Worm (Caenorhabditis elegans): ENCODE results near the gene par-5.
A peak's percentile ranks its signal among the peaks of the same experiment; 100 is the strongest.

par-5 gene

ce11 chrIV:11854777-11855176 lies 33.1 kb upstream of the par-5 start, which contains the start of gene tag-30 (continued):
- no peak for TF ChIP-seq lin-29 (GFP tag; IDR thresholded peaks at IDR 0.05)
- peak; percentile 15; the same call in 1 of the 2 replicates for TF ChIP-seq pha-4 (GFP tag; IDR thresholded peaks at IDR 0.05)
- TF ChIP-seq pha-4 (tag; optimal IDR thresholded peaks at IDR 0.05) = peak; percentile 91
- peak; percentile 88 for TF ChIP-seq hlh-30 (tag; optimal IDR thresholded peaks at IDR 0.05; ENCODE audit: insufficient read depth)
- no peak for TF ChIP-seq unc-130 (GFP tag; optimal IDR thresholded peaks at IDR 0.05)
- peak; percentile 75 for TF ChIP-seq dve-1 (tag; optimal IDR thresholded peaks at IDR 0.05; ENCODE audit: insufficient read depth)
- no peak for TF ChIP-seq nhr-25 (tag; optimal IDR thresholded peaks at IDR 0.05; ENCODE audit: borderline replicate concordance, insufficient read depth)
- TF ChIP-seq attf-4 (tag; optimal IDR thresholded peaks at IDR 0.05) = no peak
- TF ChIP-seq ZK546.5 (tag; optimal IDR thresholded peaks at IDR 0.05) = no peak
- 0 out of 2 replicates have a peak, but pooled peaks have one; percentile 43 for TF ChIP-seq hmg-1.1 (GFP tag; IDR thresholded peaks at IDR 0.05)
- TF ChIP-seq mxl-3 (GFP tag; optimal IDR thresholded peaks at IDR 0.05) = no peak
- TF ChIP-seq fos-1 (tag; optimal IDR thresholded peaks at IDR 0.05) = no peak
- no peak for TF ChIP-seq ZK337.2 (GFP tag; IDR thresholded peaks at IDR 0.05)
- TF ChIP-seq mes-2 (tag; optimal IDR thresholded peaks at IDR 0.05; ENCODE audit: poor library complexity, severe bottlenecking) = peak; percentile 60
- peak; percentile 39 for TF ChIP-seq nhr-11 (tag; optimal IDR thresholded peaks at IDR 0.05)
- TF ChIP-seq nhr-41 (GFP tag; IDR thresholded peaks at IDR 0.05) = no peak
- peak in 1 of 2 experiments; percentile 74 for TF ChIP-seq lsy-2 (tag; optimal IDR thresholded peaks at IDR 0.05)

- TF ChIP-seq lin-13 (GFP tag; optimal IDR thresholded peaks at IDR 0.05) (no peak), fkh-10 (GFP tag; optimal IDR thresholded peaks at IDR 0.05) (no peak), ctbp-1 (GFP tag; IDR thresholded peaks at IDR 0.05) (no peak), hif-1 (tag; optimal IDR thresholded peaks at IDR 0.05) (no peak), ama-1 (optimal IDR thresholded peaks at IDR 0.05) (no peak), hlh-11 (tag; optimal IDR thresholded peaks at IDR 0.05) (no peak)
Measured at ce11 chrIV:11851882-11852281, 30.2 kb upstream of the par-5 start, which contains the start of gene F38H4.5. Gene F38H4.5 (plus strand): TSS chrIV:11852182.

ce11 chrIV:11847771-11848312 lies 26.1 kb upstream of the par-5 start, which contains the start of the genes F38H4.6 and F38H4.4:
Gene F38H4.6 (minus strand): TSS chrIV:11847871.
Gene F38H4.4 (plus strand): TSS chrIV:11848262.
- TF ChIP-seq ceh-44 (GFP tag; IDR thresholded peaks at IDR 0.05) = no peak

ce11 chrIV:11842121-11842520 lies 20.4 kb upstream of the par-5 start, which contains the start of gene F38H4.3:
Gene F38H4.3 (plus strand): TSS chrIV:11842421.
- TF ChIP-seq dpl-1 (GFP tag; optimal IDR thresholded peaks at IDR 0.05) (no peak), T20F7.1 (GFP tag; optimal IDR thresholded peaks at IDR 0.05) (no peak), mep-1 (tag; optimal IDR thresholded peaks at IDR 0.05) (no peak), ceh-44 (GFP tag; IDR thresholded peaks at IDR 0.05) (no peak), zag-1 (tag; optimal IDR thresholded peaks at IDR 0.05) (no peak), ceh-62 (tag; optimal IDR thresholded peaks at IDR 0.05) (no peak), nhr-10 (tag; optimal IDR thresholded peaks at IDR 0.05) (no peak), mdl-1 (tag; optimal IDR thresholded peaks at IDR 0.05) (no peak), ztf-7 (tag; optimal IDR thresholded peaks at IDR 0.05) (no peak), vab-7 (GFP tag; IDR thresholded peaks at IDR 0.05) (no peak), F37D6.2 (tag; optimal IDR thresholded peaks at IDR 0.05) (no peak), T26A8.4 (GFP tag; IDR thresholded peaks at IDR 0.05) (no peak)
